Worm (Caenorhabditis elegans) whole organism, L4 larva: Measurements from ENCODE around the gene D1005.10.
A peak's percentile ranks its signal among the peaks of the same experiment; 100 is the strongest.

Experiments
- F10B5.3 ChIP-seq: sonication (generic microtip); optimal IDR thresholded peaks from 2 replicates; lab custom pipeline; 2016; ENCODE audit warnings: mild to moderate bottlenecking, missing genetic modification characterization, missing compliant biosample characterization
- F26F4.8 ChIP-seq: fragments of 200-800 bp; sonication (Bioruptor generic); conservative IDR thresholded peaks from 2 replicates; pipeline ENCODE4 v1.3.6; 2022; ENCODE audit warnings: missing genetic modification characterization, missing compliant biosample characterization
- F49E8.2 ChIP-seq: sonication (generic microtip); optimal IDR thresholded peaks from 2 replicates; lab custom pipeline; 2016; ENCODE audit warnings: missing compliant biosample characterization, mild to moderate bottlenecking, missing genetic modification characterization, borderline replicate concordance
- R02D3.7 ChIP-seq: fragments of 150-350 bp; sonication (generic microtip); optimal IDR thresholded peaks from 3 replicates; lab custom pipeline; 2014; ENCODE audit warnings: missing biosample characterization, missing genetic modification characterization
- Y5F2A.4 ChIP-seq: fragments of 200-800 bp; sonication (Bioruptor generic); optimal IDR thresholded peaks from 2 replicates; lab custom pipeline; 2018; ENCODE audit warnings: mild to moderate bottlenecking, missing genetic modification characterization, missing compliant biosample characterization
- ZK337.2 ChIP-seq: fragments of 200-800 bp; sonication (Bioruptor generic); IDR thresholded peaks from 2 replicates; pipeline ENCODE4 v1.3.6; 2022; ENCODE audit warnings: missing genetic modification reagents, missing genetic modification characterization, missing compliant biosample characterization
- ZK546.5 ChIP-seq, 2 experiments: sonication (generic microtip); optimal IDR thresholded peaks; 2 replicates each; lab custom pipeline; 2017; ENCODE audit warnings: missing biosample characterization in 2 of 2, missing genetic modification characterization in 2 of 2
- arid-1 ChIP-seq: fragments of 200-800 bp; sonication (Bioruptor generic); conservative IDR thresholded peaks from 2 replicates; pipeline ENCODE4 v1.3.6; 2022; ENCODE audit warnings: missing genetic modification reagents, missing genetic modification characterization, missing compliant biosample characterization
- attf-4 ChIP-seq: sonication (generic microtip); optimal IDR thresholded peaks from 3 replicates; lab custom pipeline; 2017; ENCODE audit warnings: missing biosample characterization, missing genetic modification characterization
- ceh-20 ChIP-seq: fragments of 200-800 bp; sonication (Bioruptor generic); IDR thresholded peaks from 2 replicates; pipeline ENCODE4 v1.3.6; 2022; ENCODE audit warnings: missing genetic modification reagents, missing genetic modification characterization, missing compliant biosample characterization
- ceh-28 ChIP-seq: fragments of 150-350 bp; optimal IDR thresholded peaks from 2 replicates; lab custom pipeline; 2014; ENCODE audit warnings: missing biosample characterization, missing genetic modification reagents, missing genetic modification characterization
- ceh-32 ChIP-seq: sonication (generic microtip); optimal IDR thresholded peaks from 2 replicates; lab custom pipeline; 2016; ENCODE audit warnings: mild to moderate bottlenecking, missing genetic modification characterization, missing compliant biosample characterization; ENCODE audit not compliant: poor library complexity
- ceh-82 ChIP-seq: sonication (generic microtip); optimal IDR thresholded peaks from 2 replicates; lab custom pipeline; 2017; ENCODE audit warnings: missing biosample characterization, missing genetic modification characterization
- ctbp-1 ChIP-seq: fragments of 200-800 bp; sonication (Bioruptor generic); IDR thresholded peaks from 2 replicates; pipeline ENCODE4 v1.3.6; 2022; ENCODE audit warnings: missing genetic modification reagents, missing genetic modification characterization, missing compliant biosample characterization
- daf-12 ChIP-seq: fragments of 150-350 bp; optimal IDR thresholded peaks from 2 replicates; lab custom pipeline; 2014; ENCODE audit warnings: missing biosample characterization, missing genetic modification reagents, missing genetic modification characterization
- daf-16 ChIP-seq, 3 experiments: sonication (generic microtip); optimal IDR thresholded peaks; 2 replicates each; lab custom pipeline; 2016 to 2017; ENCODE audit warnings: missing genetic modification characterization in 3 of 3, missing genetic modification reagents in 3 of 3, mild to moderate bottlenecking in 2 of 3, missing compliant biosample characterization in 2 of 3, missing biosample characterization in 1 of 3, moderate library complexity in 1 of 3
- duxl-1 ChIP-seq: sonication (generic microtip); optimal IDR thresholded peaks from 2 replicates; lab custom pipeline; 2016; ENCODE audit warnings: mild to moderate bottlenecking, missing genetic modification characterization, moderate library complexity, missing compliant biosample characterization; ENCODE audit not compliant: poor library complexity
- egl-27 ChIP-seq: sonication (generic microtip); optimal IDR thresholded peaks from 3 replicates; lab custom pipeline; 2017; ENCODE audit warnings: missing biosample characterization, missing genetic modification reagents, missing genetic modification characterization
- hlh-30 ChIP-seq: sonication (generic microtip); optimal IDR thresholded peaks from 2 replicates; lab custom pipeline; 2017; ENCODE audit warnings: antibody characterized with exemption, mild to moderate bottlenecking, missing genetic modification characterization, missing compliant biosample characterization; ENCODE audit not compliant: insufficient read depth
- hmg-1.1 ChIP-seq: fragments of 200-800 bp; sonication (Bioruptor generic); IDR thresholded peaks from 2 replicates; pipeline ENCODE4 v1.3.6; 2022; ENCODE audit warnings: missing genetic modification reagents, missing genetic modification characterization, missing compliant biosample characterization
- lin-1 ChIP-seq: fragments of 200-800 bp; sonication (Bioruptor generic); IDR thresholded peaks from 2 replicates; pipeline ENCODE4 v1.3.6; 2022; ENCODE audit warnings: missing genetic modification reagents, missing genetic modification characterization, missing compliant biosample characterization
- lin-13 ChIP-seq: fragments of 150-350 bp; optimal IDR thresholded peaks from 2 replicates; lab custom pipeline; 2014; ENCODE audit warnings: missing biosample characterization, missing genetic modification reagents, missing genetic modification characterization
- lin-29 ChIP-seq: fragments of 200-800 bp; sonication (Bioruptor generic); IDR thresholded peaks from 2 replicates; pipeline ENCODE4 v1.3.6; 2022; ENCODE audit warnings: missing genetic modification reagents, missing genetic modification characterization, missing compliant biosample characterization
- lir-3 ChIP-seq: sonication (generic microtip); optimal IDR thresholded peaks from 2 replicates; lab custom pipeline; 2016; ENCODE audit warnings: mild to moderate bottlenecking, missing genetic modification characterization, missing compliant biosample characterization
- madf-9 ChIP-seq: fragments of 200-800 bp; sonication (Bioruptor generic); conservative IDR thresholded peaks from 2 replicates; pipeline ENCODE4 v1.3.6; 2022; ENCODE audit warnings: missing genetic modification reagents, missing genetic modification characterization, missing compliant biosample characterization
- mdt-29 ChIP-seq: fragments of 200-800 bp; sonication (Bioruptor generic); IDR thresholded peaks from 2 replicates; pipeline ENCODE4 v1.3.6; 2022; ENCODE audit warnings: missing genetic modification reagents, missing genetic modification characterization, missing compliant biosample characterization
- mep-1 ChIP-seq: fragments of 150-350 bp; sonication (generic microtip); optimal IDR thresholded peaks from 3 replicates; lab custom pipeline; 2014; ENCODE audit warnings: missing biosample characterization, missing genetic modification characterization
- mes-2 ChIP-seq: sonication (generic microtip); optimal IDR thresholded peaks from 2 replicates; lab custom pipeline; 2016; ENCODE audit warnings: missing genotype, mild to moderate bottlenecking, missing genetic modification characterization, missing compliant biosample characterization; ENCODE audit not compliant: poor library complexity, severe bottlenecking
- mxl-3 ChIP-seq: fragments of 200-800 bp; sonication (Bioruptor generic); optimal IDR thresholded peaks from 2 replicates; lab custom pipeline; 2018; ENCODE audit warnings: mild to moderate bottlenecking, missing genetic modification characterization, missing compliant biosample characterization
- nhr-10 ChIP-seq: fragments of 150-350 bp; optimal IDR thresholded peaks from 2 replicates; lab custom pipeline; 2014; ENCODE audit warnings: missing biosample characterization, missing genetic modification characterization
- nhr-102 ChIP-seq: sonication (generic microtip); optimal IDR thresholded peaks from 2 replicates; lab custom pipeline; 2016; ENCODE audit warnings: mild to moderate bottlenecking, missing genetic modification characterization, moderate library complexity, missing compliant biosample characterization
- nhr-41 ChIP-seq: fragments of 200-800 bp; sonication (Bioruptor generic); IDR thresholded peaks from 2 replicates; pipeline ENCODE4 v1.3.6; 2022; ENCODE audit warnings: missing genetic modification reagents, missing genetic modification characterization, missing compliant biosample characterization
- nhr-42 ChIP-seq: fragments of 200-800 bp; sonication (Bioruptor generic); IDR thresholded peaks from 2 replicates; pipeline ENCODE4 v1.3.6; 2022; ENCODE audit warnings: missing genetic modification characterization, missing compliant biosample characterization
- nhr-48 ChIP-seq: sonication (generic microtip); optimal IDR thresholded peaks from 2 replicates; lab custom pipeline; 2016; ENCODE audit warnings: mild to moderate bottlenecking, missing genetic modification characterization, missing compliant biosample characterization
- nhr-76 ChIP-seq: fragments of 150-350 bp; optimal IDR thresholded peaks from 2 replicates; lab custom pipeline; 2014; ENCODE audit warnings: missing biosample characterization, missing genetic modification characterization
- pha-4 ChIP-seq, 2 experiments: fragments of 150-350 bp in 1 of 2; fragments of 200-800 bp in 1 of 2; sonication (Bioruptor generic) in 1 of 2; IDR thresholded peaks in 1 of 2; optimal IDR thresholded peaks in 1 of 2; 2 replicates each; pipeline versions ENCODE4 v1.3.6 to Lab custom; 2014 to 2022; ENCODE audit warnings: missing genetic modification characterization in 2 of 2, missing genetic modification reagents in 2 of 2, missing biosample characterization in 1 of 2, missing compliant biosample characterization in 1 of 2
- php-3 ChIP-seq: fragments of 200-800 bp; sonication (Bioruptor generic); IDR thresholded peaks from 2 replicates; pipeline ENCODE4 v1.3.6; 2022; ENCODE audit warnings: missing genetic modification reagents, missing genetic modification characterization, missing compliant biosample characterization
- pqm-1 ChIP-seq: sonication (generic microtip); optimal IDR thresholded peaks from 2 replicates; lab custom pipeline; 2017; ENCODE audit warnings: missing biosample characterization, missing genetic modification characterization
- rbr-2 ChIP-seq: sonication (generic microtip); optimal IDR thresholded peaks from 2 replicates; lab custom pipeline; 2016; ENCODE audit warnings: missing genotype, missing genetic modification characterization, missing compliant biosample characterization
- saeg-2 ChIP-seq: fragments of 200-800 bp; sonication (Bioruptor generic); IDR thresholded peaks from 2 replicates; pipeline ENCODE4 v1.3.6; 2022; ENCODE audit warnings: missing genetic modification reagents, missing genetic modification characterization, missing compliant biosample characterization
- sdz-12 ChIP-seq: fragments of 200-800 bp; sonication (Bioruptor generic); optimal IDR thresholded peaks from 2 replicates; lab custom pipeline; 2018; ENCODE audit warnings: mild to moderate bottlenecking, missing genetic modification characterization, missing compliant biosample characterization
- set-16 ChIP-seq: fragments of 200-800 bp; sonication (Bioruptor generic); IDR thresholded peaks from 2 replicates; pipeline ENCODE4 v1.3.6; 2022; ENCODE audit warnings: missing genetic modification reagents, missing genetic modification characterization, missing compliant biosample characterization
- tra-1 ChIP-seq: fragments of 200-800 bp; sonication (Bioruptor generic); IDR thresholded peaks from 2 replicates; pipeline ENCODE4 v1.3.6; 2022; ENCODE audit warnings: missing genetic modification reagents, missing genetic modification characterization, missing compliant biosample characterization
- unc-39 ChIP-seq: sonication (generic microtip); optimal IDR thresholded peaks from 2 replicates; lab custom pipeline; 2017; ENCODE audit warnings: missing biosample characterization, missing genetic modification characterization
- zfp-3 ChIP-seq: fragments of 200-800 bp; sonication (Bioruptor generic); conservative IDR thresholded peaks from 2 replicates; pipeline ENCODE4 v1.3.6; 2022; ENCODE audit warnings: missing genetic modification reagents, missing genetic modification characterization, missing compliant biosample characterization
- zip-2 ChIP-seq: fragments of 150-350 bp; optimal IDR thresholded peaks from 2 replicates; lab custom pipeline; 2014; ENCODE audit warnings: missing biosample characterization, missing genetic modification characterization

The D1005.10 gene

DNA sequence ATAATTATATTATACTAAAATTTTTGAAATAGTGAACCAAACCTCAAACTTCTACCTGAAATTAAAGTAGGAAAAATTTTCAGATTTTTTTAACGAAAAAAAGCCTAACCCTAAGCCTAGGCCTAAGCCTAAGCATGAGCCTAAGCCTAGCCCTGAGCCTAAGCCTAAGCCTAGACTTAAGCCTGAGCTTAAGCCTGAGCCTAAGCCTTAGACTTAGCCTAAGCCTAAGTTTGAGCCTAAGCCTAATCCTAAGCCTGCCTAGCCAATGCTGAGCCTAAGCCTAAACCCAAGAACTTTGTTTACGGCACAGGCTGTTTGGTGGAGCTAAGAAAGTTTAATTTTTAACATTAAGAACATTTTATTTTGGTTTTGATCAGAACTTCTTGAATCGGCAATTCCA lies 10.0 kb upstream of the D1005.10 start:
- TF ChIP-seq ZK337.2 (no peak), nhr-76 (no peak), lir-3 (tag; lab: Kevin White, UChicago) (no peak), ceh-28 (tag; lab: Kevin White, UChicago) (no peak), egl-27 (tag; lab: Kevin White, UChicago) (no peak)

DNA sequence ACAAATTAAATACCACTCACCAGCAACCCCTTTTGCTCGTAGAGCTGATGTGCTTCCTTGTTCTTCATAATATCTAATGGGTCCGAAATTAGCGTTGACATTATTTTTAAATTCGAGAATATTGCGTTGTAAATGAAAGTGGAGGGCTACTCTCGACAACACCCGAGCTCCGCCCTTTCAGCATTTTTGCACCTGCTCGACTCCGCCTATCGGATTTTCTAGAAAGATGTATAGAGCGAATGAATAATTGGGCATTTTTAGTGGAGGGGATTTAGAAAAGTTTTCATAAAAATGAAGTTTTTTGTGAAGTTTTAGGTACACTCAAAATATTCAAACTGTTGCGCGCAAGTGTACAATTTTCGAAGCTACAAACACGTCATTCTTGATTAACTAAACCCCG lies 8.3 kb upstream of the D1005.10 start, which contains the start of gene F09E10.5:
F09E10.5 (minus strand) TSS at position 101 of the 400 bp plus-strand sequence.
- TF ChIP-seq mxl-3 = no peak
- no peak for TF ChIP-seq unc-39 (tag; lab: Kevin White, UChicago)

DNA sequence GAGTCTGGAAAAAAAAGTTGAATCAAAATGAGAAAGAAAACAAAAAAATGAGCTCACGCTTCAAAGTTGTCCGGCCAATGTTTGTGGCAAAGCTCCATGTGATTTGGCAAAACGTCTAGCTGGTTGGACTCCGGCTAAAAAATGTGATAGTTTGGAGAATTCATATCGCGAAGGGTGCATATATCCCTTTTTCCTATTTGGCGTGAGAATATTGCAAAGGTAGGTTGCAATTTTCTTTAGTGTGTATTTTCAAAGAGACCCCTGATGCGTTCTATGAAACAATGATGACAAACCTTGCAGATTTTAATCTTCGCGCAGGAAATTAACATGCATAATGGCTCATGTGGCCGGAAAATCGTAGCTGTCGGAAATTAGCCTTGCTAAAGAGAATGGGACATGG lies 6.2 kb upstream of the D1005.10 start:
- TF ChIP-seq tra-1 (no peak), attf-4 (tag; lab: Kevin White, UChicago) (no peak), mdt-29 (no peak), lin-1 (GFP tag; lab: Robert Waterston, UW) (no peak), madf-9 (GFP tag; lab: Robert Waterston, UW) (no peak), Y5F2A.4 (GFP tag; lab: Kevin White, UChicago) (peak; percentile 20), nhr-10 (tag; lab: Kevin White, UChicago) (no peak), pqm-1 (tag; lab: Kevin White, UChicago) (no peak), nhr-42 (GFP tag; lab: Robert Waterston, UW) (no peak), mep-1 (tag; lab: Kevin White, UChicago) (no peak), F26F4.8 (GFP tag; lab: Robert Waterston, UW) (no peak), set-16 (GFP tag; lab: Robert Waterston, UW) (no peak), nhr-41 (GFP tag; lab: Robert Waterston, UW) (no peak), ctbp-1 (GFP tag; lab: Robert Waterston, UW) (no peak), php-3 (GFP tag; lab: Robert Waterston, UW) (no peak), F10B5.3 (no peak), nhr-48 (no peak), ceh-82 (tag; lab: Kevin White, UChicago) (no peak), rbr-2 (tag; lab: Kevin White, UChicago) (peak; percentile 16), daf-12 (no peak), zip-2 (no peak), hmg-1.1 (GFP tag; lab: Robert Waterston, UW) (peak; percentile 36; the same call in 1 of the 2 replicates), sdz-12 (GFP tag; lab: Kevin White, UChicago) (no peak), mxl-3 (peak; percentile 21), lin-29 (GFP tag; lab: Robert Waterston, UW) (no peak), saeg-2 (GFP tag; lab: Robert Waterston, UW) (no peak), R02D3.7 (tag; lab: Kevin White, UChicago) (no peak), daf-16 (GFP tag; optimal IDR thresholded peaks at IDR 0.05; lab: Kevin White, UChicago) (no peak), daf-16 (tag; optimal IDR thresholded peaks at IDR 0.05; lab: Kevin White, UChicago) (peak; percentile 11), hlh-30 (no peak), arid-1 (no peak), pha-4 (GFP tag; IDR thresholded peaks at IDR 0.05; lab: Robert Waterston, UW) (no peak), pha-4 (tag; optimal IDR thresholded peaks at IDR 0.05; lab: Kevin White, UChicago) (no peak), nhr-102 (tag; lab: Kevin White, UChicago) (no peak), duxl-1 (peak; percentile 64), mes-2 (tag; lab: Kevin White, UChicago) (peak; percentile 21), F49E8.2 (tag; lab: Kevin White, UChicago) (no peak), ceh-32 (tag; lab: Kevin White, UChicago) (no peak), lir-3 (tag; lab: Kevin White, UChicago) (no peak), lin-13 (no peak), ceh-20 (GFP tag; lab: Robert Waterston, UW) (no peak), zfp-3 (GFP tag; lab: Robert Waterston, UW) (no peak), ZK546.5 (tag; optimal IDR thresholded peaks at IDR 0.05; lab: Kevin White, UChicago) (no peak)
